Fruit fly (Drosophila melanogaster) whole organism, wandering third instar larva: Measurements from ENCODE around the gene CG15260.

ENCODE experiments used
- Abd-B ChIP-seq: fragments of >200 bp; optimal IDR thresholded peaks from 2 replicates; lab custom pipeline; 2017; ENCODE audit warnings: missing biosample characterization, missing genetic modification characterization
- Dfd ChIP-seq: fragments of >200 bp; optimal IDR thresholded peaks from 2 replicates; lab custom pipeline; 2017; ENCODE audit warnings: missing biosample characterization, missing genetic modification characterization
- Jra ChIP-seq: sonication (Bioruptor generic); optimal IDR thresholded peaks from 2 replicates; lab custom pipeline; 2016; ENCODE audit warnings: missing biosample characterization, missing genetic modification characterization
- fru ChIP-seq: fragments of 200-800 bp; sonication (Bioruptor generic); optimal IDR thresholded peaks from 3 replicates; lab custom pipeline; 2016; ENCODE audit warnings: missing biosample characterization, mild to moderate bottlenecking, missing genetic modification characterization
- rgr ChIP-seq: fragments of 200-800 bp; sonication (Bioruptor generic); optimal IDR thresholded peaks from 3 replicates; lab custom pipeline; 2016; ENCODE audit warnings: missing biosample characterization, mild to moderate bottlenecking, missing genetic modification characterization
- sage ChIP-seq: fragments of 200-800 bp; sonication (Bioruptor generic); optimal IDR thresholded peaks from 2 replicates; lab custom pipeline; 2016; ENCODE audit warnings: missing biosample characterization, mild to moderate bottlenecking, missing genetic modification characterization
- usp ChIP-seq: fragments of >200 bp; optimal IDR thresholded peaks from 2 replicates; lab custom pipeline; 2017; ENCODE audit warnings: missing biosample characterization, missing genetic modification characterization

DNA sequence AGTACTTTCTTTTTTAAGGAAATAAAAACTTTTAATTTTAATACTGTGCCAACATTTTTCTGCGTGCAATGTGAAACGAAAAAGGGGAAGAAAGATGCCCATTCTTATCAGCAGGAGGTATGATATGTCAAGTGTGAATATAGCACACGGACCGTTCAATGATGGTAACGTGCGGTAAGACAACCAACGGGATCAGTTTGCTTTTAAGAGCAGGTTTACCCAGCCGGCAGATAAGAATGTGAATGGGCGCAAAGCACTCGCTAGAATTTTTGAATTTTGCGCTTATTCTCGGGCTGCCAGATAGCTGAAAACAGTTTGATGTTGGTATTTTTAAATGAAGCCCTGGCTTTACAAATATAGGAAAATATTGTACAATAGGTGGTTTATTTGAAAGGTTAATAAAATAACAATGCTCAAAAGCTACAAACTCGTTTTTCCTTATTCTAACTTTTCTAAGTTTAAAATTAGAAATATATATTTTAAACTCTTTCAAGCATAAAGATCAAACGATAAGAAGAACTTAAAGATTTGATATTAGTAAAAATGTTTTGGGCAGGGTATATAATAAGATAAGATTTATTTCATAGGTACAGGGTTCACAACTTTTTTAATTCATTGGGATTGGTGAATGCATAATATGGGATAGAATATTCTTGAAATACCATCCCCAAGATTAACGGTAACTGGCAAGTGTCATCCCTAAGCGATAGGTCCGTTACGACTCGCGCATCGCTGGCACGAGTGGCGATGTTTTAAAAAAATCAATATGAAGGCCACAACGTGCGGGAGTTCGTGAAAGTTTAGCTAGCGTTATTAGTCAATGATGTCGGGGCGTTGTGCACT lies 43.7 kb downstream of the CG15260 start, which contains the start of gene dao:
- TF ChIP-seq fru (GFP tag; lab: Kevin White, UChicago), result no peak
- no peak for TF ChIP-seq sage (GFP tag; lab: Kevin White, UChicago)
- no peak for TF ChIP-seq usp (GFP tag; lab: Kevin White, UChicago)
- no peak for TF ChIP-seq rgr (GFP tag; lab: Kevin White, UChicago)
- TF ChIP-seq Jra, result no peak
- TF ChIP-seq Dfd, result no peak
- no peak for TF ChIP-seq Abd-B (GFP tag; lab: Kevin White, UChicago)
